Fruit fly (Drosophila melanogaster): Measurements from ENCODE around the gene Yp3.

Gene Yp3

DNA sequence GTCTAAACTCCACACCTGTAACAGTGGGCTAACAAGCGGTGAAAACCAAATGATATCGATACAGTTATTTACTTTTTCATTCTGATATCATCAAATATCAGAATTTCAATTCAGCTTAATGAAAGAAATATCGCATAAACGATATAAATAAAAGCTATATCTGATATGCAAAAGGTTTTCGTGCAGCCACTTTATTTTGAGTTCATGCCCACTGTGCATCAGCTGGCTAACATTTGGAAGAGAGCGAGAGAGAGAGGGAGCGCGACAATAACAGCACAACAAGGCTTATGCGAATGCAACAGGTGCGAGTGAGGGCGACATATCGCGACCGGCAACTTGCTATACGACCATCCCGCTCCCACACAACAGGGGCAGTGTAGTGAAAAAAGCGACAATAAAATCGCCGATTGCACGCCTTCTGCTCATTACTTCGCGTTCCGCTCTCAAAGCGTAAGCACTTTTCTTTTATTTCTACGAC lies 19.9 kb upstream of the Yp3 start, which contains the start of gene CG11151 (continued):
- TF ChIP-seq pzg (GFP tag; optimal IDR thresholded peaks at IDR 0.05) (peak; percentile 40), CG7963 (GFP tag; IDR thresholded peaks at IDR 0.05; ENCODE audit: partially characterized antibody) (peak; percentile 50; the same call in 2 of the 3 replicates), CG10565 (GFP tag; optimal IDR thresholded peaks at IDR 0.05) (peak; percentile 82), hth (optimal IDR thresholded peaks at IDR 0.05) (no peak), Hand (GFP tag; optimal IDR thresholded peaks at IDR 0.05) (peak; percentile 96), CG7556 (GFP tag; optimal IDR thresholded peaks at IDR 0.05) (peak; percentile 96), Hr51 (GFP tag; optimal IDR thresholded peaks at IDR 0.05) (peak; percentile 97 to 98), pum (GFP tag; optimal IDR thresholded peaks at IDR 0.05) (peak; percentile 97), fd102C (GFP tag; optimal IDR thresholded peaks at IDR 0.05) (peak; percentile 87), CG13775 (GFP tag; optimal IDR thresholded peaks at IDR 0.05) (peak; percentile 95), CG15073 (GFP tag; optimal IDR thresholded peaks at IDR 0.05) (peak; percentile 76), mirr (GFP tag; optimal IDR thresholded peaks at IDR 0.05) (peak; percentile 95), nom (GFP tag; optimal IDR thresholded peaks at IDR 0.05) (peak; percentile 95), CG2875 (GFP tag; optimal IDR thresholded peaks at IDR 0.05) (peak; percentile 96), Nf-YA (GFP tag; IDR thresholded peaks at IDR 0.05) (peak; percentile 91), CG7357 (GFP tag; IDR thresholded peaks at IDR 0.05) (peak; percentile 82), lov (optimal IDR thresholded peaks at IDR 0.05) (no peak), lov (GFP tag; IDR thresholded peaks at IDR 0.05) (peak; percentile 91), p53 (GFP tag; optimal IDR thresholded peaks at IDR 0.05) (peak; percentile 93), jigr1 (GFP tag; IDR thresholded peaks at IDR 0.05) (peak; percentile 82), klu (GFP tag; IDR thresholded peaks at IDR 0.05) (peak; percentile 86), pan (optimal IDR thresholded peaks at IDR 0.05) (no peak), pan (GFP tag; optimal IDR thresholded peaks at IDR 0.05 in 1 of 2, IDR thresholded peaks at IDR 0.05 in 1 of 2) (peak in 1 of 2 experiments; percentile 97), CG8924 (tag; optimal IDR thresholded peaks at IDR 0.05) (peak; percentile 98), CG34422 (GFP tag; IDR thresholded peaks at IDR 0.05) (peak; percentile 94), H15 (GFP tag; IDR thresholded peaks at IDR 0.05) (peak; percentile 94), Doc2 (GFP tag; IDR thresholded peaks at IDR 0.05) (no peak), CG2129 (GFP tag; IDR thresholded peaks at IDR 0.05; ENCODE audit: partially characterized antibody) (no peak), Atf-2 (GFP tag; optimal IDR thresholded peaks at IDR 0.05) (peak; percentile 96), CG31441 (GFP tag; IDR thresholded peaks at IDR 0.05) (peak; percentile 95), bbx (GFP tag; IDR thresholded peaks at IDR 0.05; ENCODE audit: partially characterized antibody) (peak; percentile 50; the same call in 1 of the 2 replicates), CG17186 (GFP tag; optimal IDR thresholded peaks at IDR 0.05) (peak; percentile 85), Ets97D (GFP tag; optimal IDR thresholded peaks at IDR 0.05) (peak; percentile 86), Atf6 (GFP tag; IDR thresholded peaks at IDR 0.05) (peak; percentile 96), usp (GFP tag; optimal IDR thresholded peaks at IDR 0.05) (no peak), E2f2 (GFP tag; IDR thresholded peaks at IDR 0.05) (peak; percentile 82), CG4707 (GFP tag; optimal IDR thresholded peaks at IDR 0.05) (peak; percentile 100), tll (GFP tag; optimal IDR thresholded peaks at IDR 0.05) (peak; percentile 66 to 88), sc (optimal IDR thresholded peaks at IDR 0.05) (no peak), sc (GFP tag; optimal IDR thresholded peaks at IDR 0.05) (peak; percentile 93), CG10959 (GFP tag; IDR thresholded peaks at IDR 0.05) (peak; percentile 94), Ets65A (GFP tag) (peak; percentile 99), CG43689 (GFP tag; IDR thresholded peaks at IDR 0.05) (peak; percentile 90), ato (GFP tag; IDR thresholded peaks at IDR 0.05; ENCODE audit: partially characterized antibody) (no peak), pfk (GFP tag; optimal IDR thresholded peaks at IDR 0.05) (peak; percentile 63), sr (GFP tag; IDR thresholded peaks at IDR 0.05) (peak; percentile 61; the same call in 1 of the 3 replicates), CG14441 (GFP tag; IDR thresholded peaks at IDR 0.05) (peak; percentile 96), Antp (GFP tag; optimal IDR thresholded peaks at IDR 0.05) (peak; percentile 98), bsh (GFP tag; optimal IDR thresholded peaks at IDR 0.05) (peak; percentile 96 to 98), CG7271 (tag; optimal IDR thresholded peaks at IDR 0.05) (peak; percentile 86), CG6813 (GFP tag; optimal IDR thresholded peaks at IDR 0.05) (peak; percentile 97)
